Fruit fly (Drosophila melanogaster): ENCODE measurements around the gene CG11656.

The CG11656 gene

DNA sequence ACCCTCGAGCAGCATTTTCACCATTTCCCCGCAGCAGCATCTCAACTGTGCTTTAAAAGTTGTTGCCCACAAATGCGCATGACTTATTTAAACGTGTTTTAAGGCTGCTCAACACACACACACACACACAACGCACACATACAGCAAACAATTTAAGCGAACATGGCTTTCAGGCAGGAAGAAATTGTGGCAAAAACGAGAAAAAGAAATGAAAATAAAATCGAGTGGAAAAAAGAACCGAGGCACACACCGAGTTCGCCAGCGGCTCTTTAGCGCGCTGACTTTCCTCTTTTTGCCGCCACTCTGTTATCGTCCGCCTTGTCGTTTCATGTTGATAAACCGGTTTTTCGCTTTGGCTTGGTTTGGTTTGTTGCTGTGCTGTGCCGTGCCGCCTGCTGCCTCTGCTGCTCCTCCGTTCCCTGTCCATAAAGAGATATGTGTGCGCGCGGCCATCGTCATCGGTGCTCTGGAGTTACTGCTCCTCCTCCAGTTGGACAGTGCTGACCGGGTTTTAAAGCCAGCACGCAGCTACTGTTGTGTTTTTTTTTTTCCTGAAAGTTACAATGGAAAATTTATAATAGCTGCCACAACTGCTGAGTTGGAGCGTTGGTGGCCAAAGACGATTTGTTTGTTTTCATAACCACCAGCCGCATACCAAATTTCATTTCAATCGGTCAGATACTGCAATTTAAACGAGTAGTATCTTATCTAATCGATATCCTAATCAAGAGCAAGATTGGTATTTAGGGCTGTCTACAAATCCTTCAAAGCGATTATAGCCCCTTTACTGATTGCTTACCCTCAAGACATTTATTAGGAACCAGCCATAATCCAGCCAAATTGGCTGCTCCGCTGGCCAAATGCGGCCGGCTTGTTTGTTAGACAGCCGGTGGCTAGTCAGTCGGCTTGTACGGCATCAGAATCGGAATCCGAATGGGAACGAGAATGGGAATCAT lies 6.4 kb downstream of the CG11656 start (continued):
- TF ChIP-seq CG9932 (GFP tag; IDR thresholded peaks at IDR 0.05) (0 out of 2 replicates have a peak, but pooled peaks have one; percentile 3), Gsc (GFP tag; IDR thresholded peaks at IDR 0.05) (no peak), tup (GFP tag; optimal IDR thresholded peaks at IDR 0.05) (no peak), tll (GFP tag; optimal IDR thresholded peaks at IDR 0.05) (no peak), sens (GFP tag) (peak; percentile 89), ci (GFP tag; IDR thresholded peaks at IDR 0.05) (0 out of 3 replicates have a peak, but pooled peaks have one; percentile 16), Usf (GFP tag; optimal IDR thresholded peaks at IDR 0.05) (no peak), CG33557 (GFP tag; optimal IDR thresholded peaks at IDR 0.05) (no peak), inv (GFP tag; IDR thresholded peaks at IDR 0.05; ENCODE audit: partially characterized antibody) (no peak), Fer2 (tag; optimal IDR thresholded peaks at IDR 0.05) (no peak)

DNA sequence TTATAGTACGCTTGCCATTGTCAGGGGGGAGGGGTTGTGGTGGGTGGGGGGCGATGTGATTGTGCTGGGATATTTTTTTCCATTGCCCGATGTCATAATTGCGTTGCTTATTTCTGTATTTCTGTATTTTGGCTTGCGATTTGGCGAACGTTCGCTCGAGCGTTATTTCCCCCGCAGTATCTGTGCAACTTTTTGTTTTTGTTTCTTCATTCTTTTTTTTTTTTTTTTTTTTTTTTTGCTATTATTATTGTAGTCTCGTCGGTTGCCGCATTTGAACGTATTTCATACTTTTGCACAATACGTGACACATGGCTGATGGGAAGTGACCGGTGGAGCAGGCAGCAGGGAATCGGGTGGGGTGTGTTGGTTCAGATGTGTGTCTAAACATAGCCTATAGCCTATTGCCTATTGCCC lies 7.9 kb downstream of the CG11656 start:
- TF ChIP-seq Hr39 (optimal IDR thresholded peaks at IDR 0.05): no peak
- no peak for TF ChIP-seq CG4404 (GFP tag; IDR thresholded peaks at IDR 0.05)
- TF ChIP-seq chinmo (GFP tag; IDR thresholded peaks at IDR 0.05; ENCODE audit: partially characterized antibody): peak; percentile 92
- TF ChIP-seq HmgZ (tag; optimal IDR thresholded peaks at IDR 0.05): no peak
- peak; percentile 39; the same call in 1 of the 2 replicates for TF ChIP-seq CG32772 (GFP tag; IDR thresholded peaks at IDR 0.05)
- no peak for TF ChIP-seq CG2199 (GFP tag; IDR thresholded peaks at IDR 0.05)
- no peak for TF ChIP-seq h (optimal IDR thresholded peaks at IDR 0.05)
- TF ChIP-seq pros (GFP tag; optimal IDR thresholded peaks at IDR 0.05): no peak
- peak; percentile 35 for TF ChIP-seq lab (GFP tag; optimal IDR thresholded peaks at IDR 0.05)
- peak; percentile 9 for TF ChIP-seq cwo (GFP tag; optimal IDR thresholded peaks at IDR 0.05)
- TF ChIP-seq danr (GFP tag; IDR thresholded peaks at IDR 0.05): no peak
- TF ChIP-seq nerfin-2 (GFP tag; IDR thresholded peaks at IDR 0.05; ENCODE audit: partially characterized antibody): no peak
- peak; percentile 47 for TF ChIP-seq CG9932 (GFP tag; IDR thresholded peaks at IDR 0.05)
- 0 out of 2 replicates have a peak, but pooled peaks have one; percentile 9 for TF ChIP-seq Adf1 (GFP tag; IDR thresholded peaks at IDR 0.05)
- 0 out of 3 replicates have a peak, but pooled peaks have one; percentile 13 for TF ChIP-seq C15 (GFP tag; IDR thresholded peaks at IDR 0.05)
- TF ChIP-seq bowl (GFP tag; IDR thresholded peaks at IDR 0.05): no peak
- TF ChIP-seq Rfx (GFP tag; IDR thresholded peaks at IDR 0.05): no peak
- TF ChIP-seq onecut (GFP tag; IDR thresholded peaks at IDR 0.05): no peak
- TF ChIP-seq CG8924 (tag; optimal IDR thresholded peaks at IDR 0.05): no peak
- no peak for TF ChIP-seq Opbp (GFP tag; IDR thresholded peaks at IDR 0.05; ENCODE audit: partially characterized antibody)
- no peak for TF ChIP-seq gsb (GFP tag; IDR thresholded peaks at IDR 0.05)
- TF ChIP-seq Pdp1 (GFP tag; optimal IDR thresholded peaks at IDR 0.05): peak in 1 of 2 experiments; percentile 65
- TF ChIP-seq TFAM (GFP tag; optimal IDR thresholded peaks at IDR 0.05): no peak
- TF ChIP-seq rib (GFP tag; IDR thresholded peaks at IDR 0.05): peak; percentile 67; the same call in 1 of the 2 replicates
- no peak for TF ChIP-seq bigmax (GFP tag; optimal IDR thresholded peaks at IDR 0.05)
- peak; percentile 62 for TF ChIP-seq CG10543 (GFP tag; optimal IDR thresholded peaks at IDR 0.05)
- TF ChIP-seq Drgx (GFP tag; IDR thresholded peaks at IDR 0.05): peak; percentile 43
- no peak for TF ChIP-seq sna (GFP tag; IDR thresholded peaks at IDR 0.05; ENCODE audit: partially characterized antibody)
- TF ChIP-seq crol (GFP tag; IDR thresholded peaks at IDR 0.05): peak; percentile 78
- no peak for TF ChIP-seq tin (GFP tag; optimal IDR thresholded peaks at IDR 0.05)
- TF ChIP-seq NFAT (GFP tag; IDR thresholded peaks at IDR 0.05): peak; percentile 73; the same call in 1 of the 2 replicates
- peak; percentile 23 for TF ChIP-seq sug (tag; optimal IDR thresholded peaks at IDR 0.05)
- no peak for TF ChIP-seq Dp (GFP tag; optimal IDR thresholded peaks at IDR 0.05)
- no peak for TF ChIP-seq grn (GFP tag; optimal IDR thresholded peaks at IDR 0.05)
- TF ChIP-seq sd (tag; optimal IDR thresholded peaks at IDR 0.05): no peak
- TF ChIP-seq CG17802 (tag; optimal IDR thresholded peaks at IDR 0.05): no peak
- TF ChIP-seq CG6689 (GFP tag; IDR thresholded peaks at IDR 0.05): no peak
- TF ChIP-seq fu2 (GFP tag; optimal IDR thresholded peaks at IDR 0.05): no peak
- no peak for TF ChIP-seq CG30431 (GFP tag; optimal IDR thresholded peaks at IDR 0.05)

All from whole organism, embryonic.